Worm (Caenorhabditis elegans) whole organism, late embryonic: Measurements from ENCODE around the gene F35H10.5.

Experiments used
- C08G9.2 ChIP-seq: sonication (generic microtip); optimal IDR thresholded peaks from 2 replicates; lab custom pipeline; 2016; ENCODE audit warnings: mild to moderate bottlenecking, missing genetic modification characterization, moderate library complexity, missing compliant biosample characterization
- K02D7.2 ChIP-seq: sonication (generic microtip); optimal IDR thresholded peaks from 2 replicates; lab custom pipeline; 2017; ENCODE audit warnings: mild to moderate bottlenecking, missing genetic modification characterization, missing compliant biosample characterization
- ahr-1 ChIP-seq: sonication (generic microtip); optimal IDR thresholded peaks from 2 replicates; lab custom pipeline; 2016; ENCODE audit warnings: missing genetic modification characterization, missing compliant biosample characterization
- ceh-14 ChIP-seq: sonication (generic microtip); optimal IDR thresholded peaks from 2 replicates; lab custom pipeline; 2016; ENCODE audit warnings: missing genotype, missing genetic modification characterization, missing compliant biosample characterization
- ceh-18 ChIP-seq: sonication (generic microtip); optimal IDR thresholded peaks from 2 replicates; lab custom pipeline; 2016; ENCODE audit warnings: missing genetic modification characterization, missing compliant biosample characterization
- ceh-19 ChIP-seq: fragments of 200-800 bp; sonication (Bioruptor generic); optimal IDR thresholded peaks from 2 replicates; lab custom pipeline; 2018; ENCODE audit warnings: mild to moderate bottlenecking, missing genetic modification characterization, missing compliant biosample characterization
- ceh-22 ChIP-seq: sonication (generic microtip); optimal IDR thresholded peaks from 2 replicates; lab custom pipeline; 2017; ENCODE audit warnings: missing biosample characterization, missing genetic modification characterization
- ceh-24 ChIP-seq: sonication (generic microtip); optimal IDR thresholded peaks from 2 replicates; lab custom pipeline; 2016; ENCODE audit warnings: mild to moderate bottlenecking, missing genetic modification characterization, missing compliant biosample characterization
- ceh-30 ChIP-seq: fragments of 150-350 bp; optimal IDR thresholded peaks from 2 replicates; lab custom pipeline; 2014; ENCODE audit warnings: missing biosample characterization, missing genetic modification characterization
- ceh-31 ChIP-seq: sonication (generic microtip); optimal IDR thresholded peaks from 2 replicates; lab custom pipeline; 2016; ENCODE audit warnings: missing genetic modification characterization, missing compliant biosample characterization
- ceh-45 ChIP-seq: fragments of 200-800 bp; sonication (Bioruptor generic); IDR thresholded peaks from 2 replicates; pipeline ENCODE4 v1.3.6; 2022; ENCODE audit warnings: missing genetic modification reagents, missing genetic modification characterization, missing compliant biosample characterization
- ceh-48 ChIP-seq: sonication (generic microtip); optimal IDR thresholded peaks from 2 replicates; lab custom pipeline; 2016; ENCODE audit warnings: missing genetic modification characterization, inconsistent platforms, missing compliant biosample characterization
- ceh-9 ChIP-seq: sonication (generic microtip); optimal IDR thresholded peaks from 2 replicates; lab custom pipeline; 2016; ENCODE audit warnings: mild to moderate bottlenecking, missing genetic modification characterization, inconsistent platforms, missing compliant biosample characterization
- che-1 ChIP-seq: sonication (generic microtip); optimal IDR thresholded peaks from 2 replicates; lab custom pipeline; 2016; ENCODE audit warnings: mild to moderate bottlenecking, missing genetic modification characterization, missing compliant biosample characterization
- dve-1 ChIP-seq: sonication (generic microtip); optimal IDR thresholded peaks from 2 replicates; lab custom pipeline; 2017; ENCODE audit warnings: antibody characterized with exemption, mild to moderate bottlenecking, missing genetic modification characterization, missing compliant biosample characterization
- elt-2 ChIP-seq: sonication (generic microtip); optimal IDR thresholded peaks from 2 replicates; lab custom pipeline; 2016; ENCODE audit warnings: missing genetic modification reagents, missing genetic modification characterization, missing compliant biosample characterization
- elt-4 ChIP-seq: sonication (generic microtip); optimal IDR thresholded peaks from 2 replicates; lab custom pipeline; 2016; ENCODE audit warnings: missing genetic modification characterization, missing compliant biosample characterization
- eyg-1 ChIP-seq: sonication (generic microtip); optimal IDR thresholded peaks from 2 replicates; lab custom pipeline; 2016; ENCODE audit warnings: missing genotype, missing genetic modification characterization, missing compliant biosample characterization
- fax-1 ChIP-seq: sonication (generic microtip); optimal IDR thresholded peaks from 2 replicates; lab custom pipeline; 2016; ENCODE audit warnings: missing genotype, missing genetic modification characterization, missing compliant biosample characterization
- fkh-10 ChIP-seq: fragments of 150-350 bp; optimal IDR thresholded peaks from 2 replicates; lab custom pipeline; 2014; ENCODE audit warnings: missing biosample characterization, missing genetic modification reagents, missing genetic modification characterization
- gmeb-2 ChIP-seq: sonication (generic microtip); optimal IDR thresholded peaks from 2 replicates; lab custom pipeline; 2016; ENCODE audit warnings: missing genetic modification characterization, inconsistent platforms, missing compliant biosample characterization
- hlh-13 ChIP-seq: fragments of 200-800 bp; sonication (Bioruptor generic); optimal IDR thresholded peaks from 2 replicates; lab custom pipeline; 2018; ENCODE audit warnings: mild to moderate bottlenecking, missing genetic modification characterization, missing compliant biosample characterization
- hlh-15 ChIP-seq: sonication (generic microtip); optimal IDR thresholded peaks from 2 replicates; lab custom pipeline; 2016; ENCODE audit warnings: missing genetic modification characterization, missing compliant biosample characterization
- hlh-30 ChIP-seq: sonication (generic microtip); optimal IDR thresholded peaks from 2 replicates; lab custom pipeline; 2017; ENCODE audit warnings: antibody characterized with exemption, missing genetic modification characterization, missing compliant biosample characterization; ENCODE audit not compliant: insufficient read depth
- hlh-6 ChIP-seq: sonication (generic microtip); optimal IDR thresholded peaks from 2 replicates; lab custom pipeline; 2016; ENCODE audit warnings: missing genotype, missing genetic modification characterization, missing compliant biosample characterization
- hlh-8 ChIP-seq: sonication (generic microtip); optimal IDR thresholded peaks from 2 replicates; lab custom pipeline; 2016; ENCODE audit warnings: missing genotype, missing genetic modification characterization, missing compliant biosample characterization
- lim-6 ChIP-seq: sonication (generic microtip); optimal IDR thresholded peaks from 2 replicates; lab custom pipeline; 2016; ENCODE audit warnings: missing genetic modification characterization, missing compliant biosample characterization
- mec-3 ChIP-seq: sonication (generic microtip); optimal IDR thresholded peaks from 2 replicates; lab custom pipeline; 2016; ENCODE audit warnings: borderline replicate concordance, missing genetic modification characterization, missing compliant biosample characterization
- nfya-1 ChIP-seq: sonication (generic microtip); optimal IDR thresholded peaks from 2 replicates; lab custom pipeline; 2017; ENCODE audit warnings: missing genetic modification characterization, mild to moderate bottlenecking, missing compliant biosample characterization, antibody characterized with exemption, moderate library complexity
- nhr-11 ChIP-seq: fragments of 150-350 bp; optimal IDR thresholded peaks from 2 replicates; lab custom pipeline; 2014; ENCODE audit warnings: missing biosample characterization, missing genetic modification characterization
- nhr-232 ChIP-seq: sonication (generic microtip); optimal IDR thresholded peaks from 2 replicates; lab custom pipeline; 2016; ENCODE audit warnings: missing genetic modification characterization, missing compliant biosample characterization
- npax-4 ChIP-seq: sonication (generic microtip); optimal IDR thresholded peaks from 2 replicates; lab custom pipeline; 2016; ENCODE audit warnings: missing genetic modification characterization, missing compliant biosample characterization
- pat-9 ChIP-seq: fragments of 200-800 bp; sonication (Bioruptor generic); optimal IDR thresholded peaks from 2 replicates; lab custom pipeline; 2018; ENCODE audit warnings: mild to moderate bottlenecking, missing genetic modification characterization, moderate library complexity, missing compliant biosample characterization
- pax-1 ChIP-seq: fragments of 150-350 bp; optimal IDR thresholded peaks from 2 replicates; lab custom pipeline; 2014; ENCODE audit warnings: missing biosample characterization, missing genetic modification characterization
- pha-2 ChIP-seq: sonication (generic microtip); optimal IDR thresholded peaks from 2 replicates; lab custom pipeline; 2017; ENCODE audit warnings: mild to moderate bottlenecking, missing genetic modification characterization, missing compliant biosample characterization
- pqm-1 ChIP-seq: sonication (generic microtip); optimal IDR thresholded peaks from 2 replicates; lab custom pipeline; 2016; ENCODE audit warnings: missing genetic modification characterization, missing compliant biosample characterization
- ref-2 ChIP-seq: sonication (generic microtip); optimal IDR thresholded peaks from 2 replicates; lab custom pipeline; 2016; ENCODE audit warnings: missing genetic modification characterization, missing compliant biosample characterization
- rnt-1 ChIP-seq: sonication (generic microtip); optimal IDR thresholded peaks from 2 replicates; lab custom pipeline; 2016; ENCODE audit warnings: missing genetic modification characterization, missing compliant biosample characterization
- sdc-2 ChIP-seq: sonication (generic microtip); optimal IDR thresholded peaks from 2 replicates; lab custom pipeline; 2016; ENCODE audit warnings: missing genotype, missing genetic modification characterization, missing compliant biosample characterization
- sox-2 ChIP-seq: fragments of 200-800 bp; sonication (Bioruptor generic); IDR thresholded peaks from 2 replicates; pipeline ENCODE4 v1.3.6; 2022; ENCODE audit warnings: missing genetic modification reagents, missing genetic modification characterization, missing compliant biosample characterization
- sox-4 ChIP-seq: sonication (generic microtip); optimal IDR thresholded peaks from 2 replicates; lab custom pipeline; 2017; ENCODE audit warnings: mild to moderate bottlenecking, missing genetic modification characterization, inconsistent platforms, missing compliant biosample characterization
- syd-9 ChIP-seq: sonication (generic microtip); optimal IDR thresholded peaks from 2 replicates; lab custom pipeline; 2016; ENCODE audit warnings: mild to moderate bottlenecking, missing genetic modification characterization, moderate library complexity, missing compliant biosample characterization
- tbx-2 ChIP-seq: sonication (generic microtip); optimal IDR thresholded peaks from 2 replicates; lab custom pipeline; 2016; ENCODE audit warnings: missing genetic modification characterization, missing compliant biosample characterization
- tbx-7 ChIP-seq: sonication (generic microtip); optimal IDR thresholded peaks from 2 replicates; lab custom pipeline; 2016; ENCODE audit warnings: missing genotype, missing genetic modification characterization, missing compliant biosample characterization
- ttx-3 ChIP-seq: sonication (generic microtip); optimal IDR thresholded peaks from 2 replicates; lab custom pipeline; 2016; ENCODE audit warnings: missing genetic modification reagents, missing genetic modification characterization, missing compliant biosample characterization
- unc-42 ChIP-seq: sonication (generic microtip); optimal IDR thresholded peaks from 2 replicates; lab custom pipeline; 2016; ENCODE audit warnings: missing genotype, missing genetic modification characterization, missing compliant biosample characterization
- unc-86 ChIP-seq: sonication (generic microtip); optimal IDR thresholded peaks from 2 replicates; lab custom pipeline; 2016; ENCODE audit warnings: missing genetic modification characterization, missing compliant biosample characterization
- zip-5 ChIP-seq: sonication (generic microtip); optimal IDR thresholded peaks from 2 replicates; lab custom pipeline; 2016; ENCODE audit warnings: missing genetic modification characterization, missing compliant biosample characterization

F35H10.5 gene

ce11 chrIV:8300468-8300867, at the start of gene F35H10.5:
TSS of gene F35H10.5 (plus strand) at chrIV:8300768.
- no peak for TF ChIP-seq ceh-48 (tag; lab: Kevin White, UChicago)
- no peak for TF ChIP-seq ceh-22 (tag; lab: Kevin White, UChicago)
- TF ChIP-seq sdc-2 (tag; lab: Kevin White, UChicago), result no peak
- TF ChIP-seq che-1 (tag; lab: Kevin White, UChicago), result no peak
- no peak for TF ChIP-seq fax-1 (tag; lab: Kevin White, UChicago)
- TF ChIP-seq pax-1, result no peak
- no peak for TF ChIP-seq syd-9 (tag; lab: Kevin White, UChicago)
- no peak for TF ChIP-seq elt-4 (tag; lab: Kevin White, UChicago)
- no peak for TF ChIP-seq rnt-1 (tag; lab: Kevin White, UChicago)
- no peak for TF ChIP-seq ceh-45 (GFP tag; lab: Robert Waterston, UW)
- TF ChIP-seq nfya-1, result no peak
- no peak for TF ChIP-seq nhr-11 (tag; lab: Kevin White, UChicago)
- TF ChIP-seq ceh-24 (tag; lab: Kevin White, UChicago), result no peak
- no peak for TF ChIP-seq sox-4 (tag; lab: Kevin White, UChicago)

- no peak for TF ChIP-seq ahr-1 (tag; lab: Kevin White, UChicago)
- TF ChIP-seq ceh-45 (GFP tag; lab: Robert Waterston, UW), result no peak
- TF ChIP-seq pha-2 (tag; lab: Kevin White, UChicago), result no peak
- no peak for TF ChIP-seq hlh-13 (GFP tag; lab: Kevin White, UChicago)
- TF ChIP-seq pqm-1, result no peak
- TF ChIP-seq K02D7.2 (tag; lab: Kevin White, UChicago), result no peak
- TF ChIP-seq syd-9 (tag; lab: Kevin White, UChicago), result no peak
- TF ChIP-seq ceh-24 (tag; lab: Kevin White, UChicago), result no peak
- TF ChIP-seq pat-9 (tag; lab: Kevin White, UChicago), result no peak
- no peak for TF ChIP-seq rnt-1 (tag; lab: Kevin White, UChicago)
- no peak for TF ChIP-seq ceh-14
- no peak for TF ChIP-seq tbx-7 (tag; lab: Kevin White, UChicago)
- no peak for TF ChIP-seq nhr-232 (tag; lab: Kevin White, UChicago)
- no peak for TF ChIP-seq elt-2 (tag; lab: Kevin White, UChicago)
- no peak for TF ChIP-seq mec-3 (tag; lab: Kevin White, UChicago)
- TF ChIP-seq tbx-2 (tag; lab: Kevin White, UChicago), result no peak
- TF ChIP-seq hlh-6 (tag; lab: Kevin White, UChicago), result no peak
- no peak for TF ChIP-seq fkh-10 (GFP tag; lab: Kevin White, UChicago)
- TF ChIP-seq, all 69 proteins: peak for 0
These were observed 49.2 kb upstream of the F35H10.5 start for ce11 chrIV:8251346-8251745.

ce11 chrIV:8252856-8253255, 47.7 kb upstream of the F35H10.5 start:
- TF ChIP-seq ttx-3 (tag; lab: Kevin White, UChicago), result peak; percentile 96
- peak; percentile 95 for TF ChIP-seq ceh-19 (GFP tag; lab: Kevin White, UChicago)
- peak; percentile 98 for TF ChIP-seq gmeb-2 (tag; lab: Kevin White, UChicago)
- peak; percentile 9 for TF ChIP-seq lim-6
- TF ChIP-seq ceh-9 (tag; lab: Kevin White, UChicago), result peak; percentile 93
- TF ChIP-seq K02D7.2 (tag; lab: Kevin White, UChicago), result peak; percentile 84
- peak; percentile 96 for TF ChIP-seq hlh-6 (tag; lab: Kevin White, UChicago)
- TF ChIP-seq ceh-31 (tag; lab: Kevin White, UChicago), result peak; percentile 73
- peak; percentile 90 for TF ChIP-seq eyg-1
- peak; percentile 78 for TF ChIP-seq nfya-1
- TF ChIP-seq npax-4 (tag; lab: Kevin White, UChicago), result peak; percentile 88
- TF ChIP-seq unc-86 (tag; lab: Kevin White, UChicago), result peak; percentile 95
- peak; percentile 95 for TF ChIP-seq che-1 (tag; lab: Kevin White, UChicago)
- TF ChIP-seq pqm-1, result peak; percentile 82
- peak; percentile 43 for TF ChIP-seq unc-42 (tag; lab: Kevin White, UChicago)
- peak; percentile 87 for TF ChIP-seq hlh-30 (tag; lab: Kevin White, UChicago)
- peak; percentile 77 for TF ChIP-seq ceh-18 (tag; lab: Kevin White, UChicago)
- TF ChIP-seq hlh-8 (tag; lab: Kevin White, UChicago), result peak; percentile 89
- TF ChIP-seq ceh-14, result peak; percentile 89
- peak; percentile 97 for TF ChIP-seq sox-4 (tag; lab: Kevin White, UChicago)
- peak; percentile 88 for TF ChIP-seq sox-2 (GFP tag; lab: Robert Waterston, UW)
- peak; percentile 84 for TF ChIP-seq dve-1
- TF ChIP-seq nhr-232 (tag; lab: Kevin White, UChicago), result peak; percentile 88
- peak; percentile 92 for TF ChIP-seq hlh-15 (tag; lab: Kevin White, UChicago)
- TF ChIP-seq ceh-48 (tag; lab: Kevin White, UChicago), result peak; percentile 92
- TF ChIP-seq ref-2, result peak; percentile 94
- peak; percentile 88 for TF ChIP-seq zip-5 (tag; lab: Kevin White, UChicago)
- peak; percentile 90 for TF ChIP-seq syd-9 (tag; lab: Kevin White, UChicago)
- peak; percentile 82 for TF ChIP-seq C08G9.2 (tag; lab: Kevin White, UChicago)
- peak; percentile 53 for TF ChIP-seq ceh-30 (tag; lab: Kevin White, UChicago)
- peak; percentile 47 for TF ChIP-seq fkh-10 (GFP tag; lab: Kevin White, UChicago)
